Worm (Caenorhabditis elegans) whole organism, late embryonic: Measurements from ENCODE around the gene ZK512.8.

Source experiments
- dve-1 ChIP-seq: sonication (generic microtip); optimal IDR thresholded peaks from 2 replicates; lab custom pipeline; 2017; ENCODE audit warnings: antibody characterized with exemption, mild to moderate bottlenecking, missing genetic modification characterization, missing compliant biosample characterization
- nhr-11 ChIP-seq: fragments of 150-350 bp; optimal IDR thresholded peaks from 2 replicates; lab custom pipeline; 2014; ENCODE audit warnings: missing biosample characterization, missing genetic modification characterization
- unc-55 ChIP-seq: sonication (generic microtip); optimal IDR thresholded peaks from 2 replicates; lab custom pipeline; 2017; ENCODE audit warnings: missing biosample characterization, missing genetic modification reagents, missing genetic modification characterization

DNA sequence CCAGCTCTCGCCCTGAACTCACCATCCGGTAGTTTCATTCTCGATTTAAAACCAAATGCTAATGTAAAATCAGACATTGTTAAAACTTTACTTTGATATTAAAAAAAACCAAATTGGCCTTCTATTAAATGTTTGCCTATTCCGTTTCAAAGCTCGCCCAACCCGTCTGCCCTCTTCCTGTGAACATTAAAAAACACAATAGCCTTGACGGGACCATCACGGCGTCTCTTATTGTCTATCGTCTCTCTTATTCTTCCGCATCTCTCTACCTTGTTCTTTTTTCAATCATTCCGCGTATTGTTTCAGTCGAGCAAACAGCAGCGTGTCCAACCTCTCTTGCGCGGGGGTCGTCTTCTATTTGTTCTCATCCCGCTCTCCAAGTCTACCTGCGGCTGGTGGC is 31.2 kb upstream of the ZK512.8 start, which contains the start of gene ZK512.1:
- TF ChIP-seq unc-55: no peak
- no peak for TF ChIP-seq nhr-11 (tag; lab: Kevin White, UChicago)
- TF ChIP-seq dve-1 (tag; lab: Kevin White, UChicago): no peak
